Worm (Caenorhabditis elegans) whole organism, midembryonic: ENCODE measurements around the gene rde-1.
A peak's percentile ranks its signal among the peaks of the same experiment; 100 is the strongest.

Experiments used
- T22C8.4 ChIP-seq: fragments of 200-800 bp; sonication (Bioruptor generic); IDR thresholded peaks from 2 replicates; pipeline ENCODE4 v1.3.6; 2022; ENCODE audit warnings: missing genetic modification characterization, missing compliant biosample characterization
- cog-1 ChIP-seq: sonication (generic microtip); optimal IDR thresholded peaks from 2 replicates; lab custom pipeline; 2016; ENCODE audit warnings: missing genetic modification characterization, missing compliant biosample characterization
- flt-1 ChIP-seq: fragments of 200-800 bp; sonication (Bioruptor generic); IDR thresholded peaks from 2 replicates; pipeline ENCODE4 v1.3.6; 2022; ENCODE audit warnings: missing genetic modification characterization, missing compliant biosample characterization
- klf-2 ChIP-seq: fragments of 200-800 bp; sonication (Bioruptor generic); conservative IDR thresholded peaks from 2 replicates; pipeline ENCODE4 v1.3.6; 2022; ENCODE audit warnings: missing genetic modification reagents, missing genetic modification characterization, missing compliant biosample characterization
- med-1 ChIP-seq: sonication (generic microtip); optimal IDR thresholded peaks from 2 replicates; lab custom pipeline; 2017; ENCODE audit warnings: missing genetic modification characterization, mild to moderate bottlenecking, missing compliant biosample characterization, antibody characterized with exemption, missing genetic modification reagents; ENCODE audit not compliant: insufficient read depth
- ref-1 ChIP-seq: fragments of 200-800 bp; sonication (Bioruptor generic); conservative IDR thresholded peaks from 2 replicates; pipeline ENCODE4 v1.3.6; 2022; ENCODE audit warnings: missing genetic modification reagents, missing genetic modification characterization, missing compliant biosample characterization
- tab-1 ChIP-seq: fragments of 200-800 bp; sonication (Bioruptor generic); IDR thresholded peaks from 2 replicates; pipeline ENCODE4 v1.3.6; 2022; ENCODE audit warnings: missing genetic modification characterization, missing compliant biosample characterization
- ztf-23 ChIP-seq: fragments of 200-800 bp; sonication (Bioruptor generic); IDR thresholded peaks from 2 replicates; pipeline ENCODE4 v1.3.6; 2022; ENCODE audit warnings: missing genetic modification reagents, missing genetic modification characterization, missing compliant biosample characterization
- ztf-29 ChIP-seq: fragments of 200-800 bp; sonication (Bioruptor generic); IDR thresholded peaks from 2 replicates; pipeline ENCODE4 v1.3.6; 2022; ENCODE audit warnings: missing genetic modification reagents, missing genetic modification characterization, missing compliant biosample characterization

The rde-1 gene

DNA sequence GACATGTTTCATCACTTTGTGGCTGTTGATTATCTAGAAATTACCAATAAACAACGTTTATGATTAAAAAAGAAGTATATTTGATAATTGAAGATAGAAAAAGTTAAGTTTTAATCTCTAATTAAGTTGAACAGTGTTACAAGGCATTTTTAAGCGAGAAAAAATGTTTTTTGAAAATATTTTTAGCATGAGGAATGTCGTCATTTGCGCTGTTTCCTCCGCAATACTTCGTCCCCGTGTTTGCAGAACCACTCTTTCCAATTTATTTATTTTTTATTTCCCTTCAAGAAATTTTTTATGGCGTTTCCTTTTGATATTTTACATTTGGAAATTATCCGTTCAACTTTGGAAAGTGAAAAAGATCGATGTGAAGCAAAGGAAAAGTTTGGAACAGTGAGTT, at the start of gene rde-1, which contains the start of gene trpp-6:
rde-1 (minus strand) TSS at position 33 of the 400 bp plus-strand sequence.
trpp-6 (plus strand) TSS at position 286 of the 400 bp plus-strand sequence.
- no peak for TF ChIP-seq ztf-23 (GFP tag; lab: Robert Waterston, UW)
- no peak for TF ChIP-seq tab-1
- TF ChIP-seq T22C8.4 (GFP tag; lab: Robert Waterston, UW): no peak
- no peak for TF ChIP-seq klf-2 (GFP tag; lab: Robert Waterston, UW)
- TF ChIP-seq cog-1 (tag; lab: Kevin White, UChicago): no peak
- TF ChIP-seq ztf-29 (GFP tag; lab: Robert Waterston, UW): no peak
- TF ChIP-seq flt-1 (GFP tag; lab: Robert Waterston, UW): no peak
- no peak for TF ChIP-seq med-1 (GFP tag; lab: Kevin White, UChicago)
- TF ChIP-seq ref-1 (GFP tag; lab: Robert Waterston, UW): no peak

DNA sequence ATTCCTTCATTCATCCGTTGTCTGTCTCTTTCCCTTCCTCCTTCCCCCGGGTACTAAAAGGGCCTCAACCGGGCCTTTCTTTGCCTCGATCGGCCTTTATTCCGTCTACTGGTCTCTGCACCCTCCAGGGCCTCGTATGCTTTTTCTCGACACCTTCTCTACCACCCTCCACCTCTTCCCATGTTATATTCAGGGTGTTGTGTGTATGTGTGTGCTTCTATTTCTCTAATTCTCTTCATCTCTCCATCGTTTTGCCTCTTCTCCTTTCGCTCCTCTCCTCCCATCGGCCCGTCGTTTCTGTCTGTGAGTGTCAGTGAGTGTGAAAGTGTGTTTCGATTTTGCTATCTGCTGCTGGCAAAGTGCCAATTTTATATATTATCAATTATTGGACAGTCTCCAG, 48.4 kb upstream of the rde-1 start:
- no peak for TF ChIP-seq ref-1 (GFP tag; lab: Robert Waterston, UW)
- no peak for TF ChIP-seq klf-2 (GFP tag; lab: Robert Waterston, UW)
- TF ChIP-seq T22C8.4 (GFP tag; lab: Robert Waterston, UW): no peak
- TF ChIP-seq flt-1 (GFP tag; lab: Robert Waterston, UW): 0 out of 2 replicates have a peak, but pooled peaks have one; percentile 61
- 0 out of 2 replicates have a peak, but pooled peaks have one; percentile 52 for TF ChIP-seq tab-1
- peak; percentile 29 for TF ChIP-seq cog-1 (tag; lab: Kevin White, UChicago)
- TF ChIP-seq ztf-23 (GFP tag; lab: Robert Waterston, UW): peak; percentile 60; the same call in 1 of the 2 replicates
- no peak for TF ChIP-seq ztf-29 (GFP tag; lab: Robert Waterston, UW)
- TF ChIP-seq med-1 (GFP tag; lab: Kevin White, UChicago): no peak

DNA sequence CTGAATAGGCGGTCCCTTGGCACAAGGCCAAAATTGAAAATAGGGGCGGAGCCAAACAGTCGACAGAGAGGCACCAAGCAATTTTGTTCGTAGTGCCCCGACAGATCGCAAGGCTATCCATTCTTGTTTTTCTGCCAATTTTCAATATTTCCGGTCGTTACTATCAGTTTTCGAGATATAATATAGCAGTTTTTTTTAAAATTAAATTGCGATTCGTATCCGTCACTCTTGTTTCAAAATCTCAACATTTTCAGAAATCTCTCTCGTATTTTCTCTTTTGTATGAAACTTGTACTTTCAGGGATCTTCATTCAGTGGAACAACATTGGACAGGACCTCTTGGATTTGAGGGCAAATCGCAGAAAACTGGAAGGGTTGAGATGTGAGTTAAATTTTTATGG, 45.6 kb upstream of the rde-1 start, which contains the start of gene F57A8.1:
F57A8.1 (plus strand) TSS at position 301 of the 400 bp plus-strand sequence.
- TF ChIP-seq ztf-23 (GFP tag; lab: Robert Waterston, UW): no peak
- no peak for TF ChIP-seq klf-2 (GFP tag; lab: Robert Waterston, UW)
- no peak for TF ChIP-seq T22C8.4 (GFP tag; lab: Robert Waterston, UW)
- no peak for TF ChIP-seq flt-1 (GFP tag; lab: Robert Waterston, UW)
- no peak for TF ChIP-seq tab-1
- no peak for TF ChIP-seq ref-1 (GFP tag; lab: Robert Waterston, UW)
- no peak for TF ChIP-seq med-1 (GFP tag; lab: Kevin White, UChicago)
- no peak for TF ChIP-seq cog-1 (tag; lab: Kevin White, UChicago)
- TF ChIP-seq ztf-29 (GFP tag; lab: Robert Waterston, UW): no peak

DNA sequence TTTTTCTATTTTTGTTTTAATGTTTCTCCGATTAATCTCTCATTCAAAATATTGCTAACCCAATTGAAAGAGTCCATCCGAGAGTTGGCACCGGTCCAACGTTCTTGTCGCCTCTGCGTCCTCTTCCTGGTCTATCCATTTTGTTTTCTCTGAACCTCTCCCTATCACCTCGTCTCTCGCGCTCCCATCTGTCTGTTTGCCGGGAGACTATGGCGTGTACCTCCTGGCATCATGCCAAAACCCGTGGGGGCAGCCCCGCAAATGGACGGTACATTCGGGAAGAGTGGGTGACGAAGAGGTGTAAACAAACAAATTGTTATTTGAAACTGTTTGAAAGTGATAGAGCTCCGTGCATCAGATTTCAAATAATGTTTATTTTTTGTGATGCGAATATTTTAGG, 44.8 kb upstream of the rde-1 start, which contains the start of gene T06E8.2:
T06E8.2 (minus strand) TSS at position 139 of the 400 bp plus-strand sequence.
- TF ChIP-seq flt-1 (GFP tag; lab: Robert Waterston, UW) (0 out of 2 replicates have a peak, but pooled peaks have one; percentile 61), tab-1 (no peak)

DNA sequence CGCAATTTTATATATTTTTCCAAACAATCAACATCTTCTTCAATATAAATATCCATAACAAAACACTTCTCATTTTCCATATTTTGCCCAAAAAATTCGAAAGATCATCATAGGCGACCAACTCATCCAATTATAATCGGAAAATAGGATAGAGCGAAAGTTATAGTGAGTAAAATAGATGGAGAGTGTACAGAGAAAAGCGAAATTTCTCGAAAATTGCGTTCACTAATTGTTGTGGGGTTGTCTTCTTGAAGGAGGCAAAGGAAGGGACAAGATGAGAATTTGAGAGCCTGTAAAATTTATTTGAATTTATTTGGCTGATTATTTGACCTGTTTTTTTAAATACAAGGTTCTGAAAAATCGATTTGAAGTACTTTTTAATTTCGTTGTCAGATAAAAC, 44.1 kb upstream of the rde-1 start:
- TF ChIP-seq flt-1 (GFP tag; lab: Robert Waterston, UW): no peak
- TF ChIP-seq T22C8.4 (GFP tag; lab: Robert Waterston, UW): no peak
- TF ChIP-seq klf-2 (GFP tag; lab: Robert Waterston, UW): no peak

DNA sequence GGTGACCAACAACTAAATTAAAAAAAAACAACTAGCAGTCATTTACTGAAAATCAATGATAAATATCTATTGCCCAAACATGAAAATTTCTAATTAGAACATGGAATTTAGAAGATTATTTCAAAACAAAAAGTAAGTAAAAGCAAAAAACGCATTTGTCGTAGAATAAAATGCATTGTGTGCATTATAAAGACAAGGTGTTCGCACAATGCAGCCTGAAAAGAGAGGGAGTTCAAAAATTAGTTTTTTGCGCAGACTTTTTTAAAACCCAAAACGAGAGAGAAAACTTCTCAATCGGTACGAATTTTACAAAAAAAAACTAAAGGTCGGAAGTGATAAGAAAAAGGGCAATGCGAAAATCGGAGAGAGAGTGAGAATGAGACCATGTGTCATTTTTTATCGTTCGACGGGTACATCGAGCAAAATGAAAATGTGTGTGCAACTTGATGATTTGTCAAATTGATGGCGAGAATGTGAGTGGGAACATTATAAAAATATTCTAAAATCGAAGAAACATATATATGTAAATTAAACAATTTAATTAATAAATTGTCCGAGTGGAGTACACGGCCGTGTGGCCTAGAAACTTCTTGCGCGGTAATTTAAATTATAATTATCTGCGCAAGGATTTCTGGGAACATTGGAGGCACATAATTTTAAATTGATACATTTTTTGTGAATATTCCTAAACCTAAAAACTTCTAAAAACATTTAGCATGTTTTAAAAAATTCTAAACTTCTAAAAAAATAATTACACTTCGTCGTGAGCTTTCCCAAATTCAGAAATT, 40.1 kb upstream of the rde-1 start:
- TF ChIP-seq ref-1 (GFP tag; lab: Robert Waterston, UW) (no peak), ztf-23 (GFP tag; lab: Robert Waterston, UW) (0 out of 2 replicates have a peak, but pooled peaks have one; percentile 29)

DNA sequence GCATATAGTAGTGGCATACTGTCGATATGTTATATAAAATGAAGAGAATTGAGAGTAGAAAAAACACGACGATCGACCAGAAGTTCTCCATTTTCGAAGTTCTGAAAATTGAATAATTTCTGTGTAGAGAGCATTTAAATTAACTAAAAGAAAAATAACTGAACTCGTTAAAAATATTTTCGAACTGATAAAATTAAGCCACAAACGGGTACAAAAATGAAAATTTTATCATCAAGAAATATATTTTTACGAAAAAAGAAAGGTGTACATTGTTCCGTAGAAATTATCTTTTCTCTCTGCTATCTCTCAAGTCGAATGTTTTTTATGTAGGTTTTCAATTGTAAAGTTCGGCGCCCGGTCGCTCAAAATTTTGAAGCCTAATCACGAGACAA, 39.5 kb upstream of the rde-1 start, which contains the start of gene acl-2:
acl-2 (minus strand) TSS at position 101 of the 392 bp plus-strand sequence.
- TF ChIP-seq tab-1 (no peak), ztf-23 (GFP tag; lab: Robert Waterston, UW) (no peak), flt-1 (GFP tag; lab: Robert Waterston, UW) (no peak), T22C8.4 (GFP tag; lab: Robert Waterston, UW) (no peak), klf-2 (GFP tag; lab: Robert Waterston, UW) (no peak), ztf-29 (GFP tag; lab: Robert Waterston, UW) (no peak), cog-1 (tag; lab: Kevin White, UChicago) (no peak), med-1 (GFP tag; lab: Kevin White, UChicago) (no peak), ref-1 (GFP tag; lab: Robert Waterston, UW) (no peak)

DNA sequence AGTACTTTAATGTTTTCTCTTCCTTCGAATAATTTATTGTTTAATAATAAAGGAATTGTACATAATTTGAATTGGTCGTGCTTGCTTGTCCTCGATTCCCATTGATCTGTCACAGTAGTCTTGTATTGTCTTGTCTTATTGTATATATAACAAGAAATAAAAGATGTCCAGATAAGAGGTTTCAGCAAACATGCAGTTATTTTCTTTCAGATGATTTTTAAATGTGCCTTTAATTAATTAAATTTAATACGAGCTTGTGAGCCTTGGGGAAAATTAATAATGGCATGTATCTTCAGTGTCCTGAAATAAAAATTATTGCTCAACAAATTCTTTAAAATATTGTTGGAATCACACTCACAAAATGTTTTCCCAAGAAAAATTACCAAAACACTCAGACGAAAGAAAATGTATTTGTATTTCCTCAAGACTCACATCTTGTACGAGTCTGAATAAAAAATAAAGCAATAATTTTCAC, 31.7 kb upstream of the rde-1 start:
- no peak for TF ChIP-seq ztf-29 (GFP tag; lab: Robert Waterston, UW)
- no peak for TF ChIP-seq ref-1 (GFP tag; lab: Robert Waterston, UW)
- no peak for TF ChIP-seq klf-2 (GFP tag; lab: Robert Waterston, UW)

DNA sequence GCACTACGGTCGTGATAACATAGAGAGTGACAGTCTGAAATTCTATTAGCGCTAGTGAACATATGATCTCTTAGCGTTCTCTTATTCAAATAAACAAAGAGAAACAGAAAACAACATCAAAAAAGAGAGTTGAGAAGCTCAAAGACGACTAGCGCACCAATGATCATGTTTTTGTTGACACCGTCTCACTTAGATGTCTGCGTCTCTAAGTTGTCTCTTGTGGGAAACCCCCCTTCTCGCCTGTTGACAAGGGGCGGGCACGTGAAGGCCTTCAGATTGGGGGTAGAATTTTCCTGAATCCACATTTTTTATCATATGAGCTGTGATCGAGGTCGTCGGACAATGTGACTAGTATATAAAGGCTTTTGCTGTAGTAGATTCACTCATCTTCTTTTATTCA, 28.5 kb upstream of the rde-1 start:
- TF ChIP-seq ztf-23 (GFP tag; lab: Robert Waterston, UW) (no peak), klf-2 (GFP tag; lab: Robert Waterston, UW) (no peak), cog-1 (tag; lab: Kevin White, UChicago) (no peak), ztf-29 (GFP tag; lab: Robert Waterston, UW) (no peak), flt-1 (GFP tag; lab: Robert Waterston, UW) (no peak), tab-1 (no peak), ref-1 (GFP tag; lab: Robert Waterston, UW) (no peak), med-1 (GFP tag; lab: Kevin White, UChicago) (no peak), T22C8.4 (GFP tag; lab: Robert Waterston, UW) (no peak)
